Fruit fly (Drosophila melanogaster): ENCODE data around the gene CG14937.

dm6 chr2L:11797127-11797526, 3.2 kb upstream of the CG14937 start:
- TF ChIP-seq CG2889 (GFP tag; IDR thresholded peaks at IDR 0.05) (no peak), zfh2 (GFP tag; optimal IDR thresholded peaks at IDR 0.05) (no peak), kay (GFP tag; optimal IDR thresholded peaks at IDR 0.05) (no peak), dimm (GFP tag; IDR thresholded peaks at IDR 0.05) (no peak), psq (GFP tag; optimal IDR thresholded peaks at IDR 0.05) (no peak), cg (GFP tag; optimal IDR thresholded peaks at IDR 0.05) (no peak)
